Worm (Caenorhabditis elegans): ENCODE measurements around the gene H40L08.8.

The H40L08.8 gene

ce11 chrX:15083795-15084194, 6.4 kb upstream of the H40L08.8 start, which contains the start of gene H40L08.1:
TSS of gene H40L08.1 (minus strand) at chrX:15084086.
- TF ChIP-seq sma-9 (GFP tag; optimal IDR thresholded peaks at IDR 0.05), result peak; percentile 1
- TF ChIP-seq sma-9 (tag; optimal IDR thresholded peaks at IDR 0.05), result no peak
- TF ChIP-seq gmeb-1 (tag; optimal IDR thresholded peaks at IDR 0.05), result no peak
- TF ChIP-seq fos-1 (tag; optimal IDR thresholded peaks at IDR 0.05), result peak; percentile 2
- no peak for TF ChIP-seq ztf-4 (tag; optimal IDR thresholded peaks at IDR 0.05)
- TF ChIP-seq lin-11 (tag; optimal IDR thresholded peaks at IDR 0.05), result no peak
- no peak for TF ChIP-seq nhr-23 (tag; optimal IDR thresholded peaks at IDR 0.05)
- TF ChIP-seq lsy-2 (tag; optimal IDR thresholded peaks at IDR 0.05), result no peak
- TF ChIP-seq nhr-12 (tag; optimal IDR thresholded peaks at IDR 0.05), result no peak
- no peak for TF ChIP-seq ztf-1 (GFP tag; conservative IDR thresholded peaks at IDR 0.05)
- no peak for TF ChIP-seq alr-1 (tag; optimal IDR thresholded peaks at IDR 0.05)
- TF ChIP-seq mdl-1 (tag; optimal IDR thresholded peaks at IDR 0.05), result no peak
- no peak for TF ChIP-seq ceh-82 (tag; optimal IDR thresholded peaks at IDR 0.05)
- no peak for TF ChIP-seq ama-1 (optimal IDR thresholded peaks at IDR 0.05)
- TF ChIP-seq egl-27 (tag; optimal IDR thresholded peaks at IDR 0.05), result no peak
- no peak for TF ChIP-seq unc-39 (tag; optimal IDR thresholded peaks at IDR 0.05)
- TF ChIP-seq snpc-4 (tag; optimal IDR thresholded peaks at IDR 0.05), result no peak
- TF ChIP-seq crh-2 (tag; optimal IDR thresholded peaks at IDR 0.05), result no peak
- TF ChIP-seq nhr-237 (tag; optimal IDR thresholded peaks at IDR 0.05), result no peak
- TF ChIP-seq ceh-16 (tag; optimal IDR thresholded peaks at IDR 0.05), result no peak
- TF ChIP-seq nhr-10 (tag; optimal IDR thresholded peaks at IDR 0.05), result no peak
- no peak for TF ChIP-seq F13H6.1 (tag; optimal IDR thresholded peaks at IDR 0.05)
- no peak for TF ChIP-seq nhr-77 (tag; optimal IDR thresholded peaks at IDR 0.05)
- no peak for TF ChIP-seq mbf-1 (tag; optimal IDR thresholded peaks at IDR 0.05)
- no peak for TF ChIP-seq zag-1 (tag; optimal IDR thresholded peaks at IDR 0.05)
- TF ChIP-seq nhr-25 (tag; optimal IDR thresholded peaks at IDR 0.05), result no peak
- TF ChIP-seq ztf-11 (tag; optimal IDR thresholded peaks at IDR 0.05), result no peak
- peak; percentile 7 for TF ChIP-seq lin-13 (GFP tag; optimal IDR thresholded peaks at IDR 0.05)
- no peak for TF ChIP-seq lin-39 (tag; optimal IDR thresholded peaks at IDR 0.05)
- TF ChIP-seq Y55F3AM.14 (GFP tag; optimal IDR thresholded peaks at IDR 0.05), result no peak
- TF ChIP-seq unc-55 (GFP tag; optimal IDR thresholded peaks at IDR 0.05), result peak; percentile 34
- no peak for TF ChIP-seq aly-2 (tag; optimal IDR thresholded peaks at IDR 0.05)
- TF ChIP-seq ZK546.5 (tag; optimal IDR thresholded peaks at IDR 0.05), result no peak
- TF ChIP-seq blmp-1 (tag; optimal IDR thresholded peaks at IDR 0.05; ENCODE audit: insufficient read depth), result no peak
- no peak for TF ChIP-seq nhr-21 (tag; optimal IDR thresholded peaks at IDR 0.05)
- TF ChIP-seq C34F6.9 (tag; optimal IDR thresholded peaks at IDR 0.05), result peak; percentile 31
- TF ChIP-seq unc-62 (GFP tag; optimal IDR thresholded peaks at IDR 0.05), result no peak
- TF ChIP-seq nhr-129 (tag; optimal IDR thresholded peaks at IDR 0.05), result peak; percentile 9
- TF ChIP-seq sma-3 (GFP tag; optimal IDR thresholded peaks at IDR 0.05), result no peak
- no peak for TF ChIP-seq nhr-6 (tag; optimal IDR thresholded peaks at IDR 0.05)
- TF ChIP-seq skn-1 (tag; optimal IDR thresholded peaks at IDR 0.05), result no peak

- TF ChIP-seq nhr-129 (tag; optimal IDR thresholded peaks at IDR 0.05), result peak; percentile 13
- no peak for TF ChIP-seq unc-39 (tag; optimal IDR thresholded peaks at IDR 0.05)
- no peak for TF ChIP-seq F13H6.1 (tag; optimal IDR thresholded peaks at IDR 0.05)
- TF ChIP-seq zag-1 (tag; optimal IDR thresholded peaks at IDR 0.05), result no peak
- TF ChIP-seq crh-2 (tag; optimal IDR thresholded peaks at IDR 0.05), result no peak
- peak; percentile 55 for TF ChIP-seq sma-9 (GFP tag; optimal IDR thresholded peaks at IDR 0.05)
- TF ChIP-seq sma-9 (tag; optimal IDR thresholded peaks at IDR 0.05), result no peak
- TF ChIP-seq skn-1 (tag; optimal IDR thresholded peaks at IDR 0.05), result no peak
- no peak for TF ChIP-seq blmp-1 (tag; optimal IDR thresholded peaks at IDR 0.05; ENCODE audit: insufficient read depth)
- peak; percentile 21 for TF ChIP-seq nhr-21 (tag; optimal IDR thresholded peaks at IDR 0.05)
- no peak for TF ChIP-seq ztf-11 (tag; optimal IDR thresholded peaks at IDR 0.05)
These were observed 4.1 kb upstream of the H40L08.8 start for ce11 chrX:15081486-15081885.

ce11 chrX:15079406-15079805, 2.0 kb upstream of the H40L08.8 start:
- peak; percentile 87 for TF ChIP-seq nhr-21 (tag; optimal IDR thresholded peaks at IDR 0.05)
- TF ChIP-seq nhr-129 (tag; optimal IDR thresholded peaks at IDR 0.05), result peak; percentile 50
- TF ChIP-seq sma-9 (GFP tag; optimal IDR thresholded peaks at IDR 0.05), result peak; percentile 84
- TF ChIP-seq sma-9 (tag; optimal IDR thresholded peaks at IDR 0.05), result no peak
- TF ChIP-seq nhr-25 (tag; optimal IDR thresholded peaks at IDR 0.05), result peak; percentile 80
- peak in 1 of 2 experiments; percentile 36 for TF ChIP-seq lsy-2 (tag; optimal IDR thresholded peaks at IDR 0.05)
- no peak for TF ChIP-seq gmeb-1 (tag; optimal IDR thresholded peaks at IDR 0.05)
- TF ChIP-seq sma-3 (GFP tag; optimal IDR thresholded peaks at IDR 0.05), result peak; percentile 86
- TF ChIP-seq dmd-4 (tag; optimal IDR thresholded peaks at IDR 0.05), result no peak
